Fruit fly (Drosophila melanogaster) whole organism, wandering third instar larva: ENCODE data around the gene CG10097.
A peak's percentile ranks its signal among the peaks of the same experiment; 100 is the strongest.

ENCODE experiments used
- Abd-B ChIP-seq: fragments of >200 bp; optimal IDR thresholded peaks from 2 replicates; lab custom pipeline; 2017; ENCODE audit warnings: missing biosample characterization, missing genetic modification characterization
- Dif ChIP-seq: fragments of 200-275, 200-300 bp; sonication (Bioruptor generic); optimal IDR thresholded peaks from 2 replicates; lab custom pipeline; 2018; ENCODE audit warnings: missing biosample characterization, missing genetic modification characterization; ENCODE audit not compliant: partially characterized antibody
- HLH106 ChIP-seq: fragments of 200-800 bp; optimal IDR thresholded peaks from 3 replicates; lab custom pipeline; 2019; ENCODE audit warnings: missing biosample characterization, mild to moderate bottlenecking, missing genetic modification characterization, moderate library complexity
- Sp1 ChIP-seq: fragments of 200-800 bp; sonication (Bioruptor generic); optimal IDR thresholded peaks from 3 replicates; lab custom pipeline; 2019; ENCODE audit warnings: missing biosample characterization, mild to moderate bottlenecking, missing genetic modification characterization, moderate library complexity
- h ChIP-seq: fragments of 200-800 bp; sonication (Bioruptor generic); optimal IDR thresholded peaks from 3 replicates; lab custom pipeline; 2016; ENCODE audit warnings: missing biosample characterization, mild to moderate bottlenecking, missing genetic modification characterization
- jim ChIP-seq: fragments of 175-275, 200-325 bp; sonication (Bioruptor generic); optimal IDR thresholded peaks from 2 replicates; lab custom pipeline; 2016; ENCODE audit warnings: missing biosample characterization, mild to moderate bottlenecking, missing genetic modification characterization
- lola ChIP-seq: fragments of >200 bp; optimal IDR thresholded peaks from 2 replicates; lab custom pipeline; 2017; ENCODE audit warnings: missing biosample characterization, missing genetic modification characterization
- psq ChIP-seq: fragments of 200-800 bp; sonication (Bioruptor generic); optimal IDR thresholded peaks from 3 replicates; lab custom pipeline; 2017; ENCODE audit warnings: missing biosample characterization, mild to moderate bottlenecking, missing genetic modification characterization, moderate library complexity
- sage ChIP-seq: fragments of 200-800 bp; sonication (Bioruptor generic); optimal IDR thresholded peaks from 2 replicates; lab custom pipeline; 2016; ENCODE audit warnings: missing biosample characterization, mild to moderate bottlenecking, missing genetic modification characterization

DNA sequence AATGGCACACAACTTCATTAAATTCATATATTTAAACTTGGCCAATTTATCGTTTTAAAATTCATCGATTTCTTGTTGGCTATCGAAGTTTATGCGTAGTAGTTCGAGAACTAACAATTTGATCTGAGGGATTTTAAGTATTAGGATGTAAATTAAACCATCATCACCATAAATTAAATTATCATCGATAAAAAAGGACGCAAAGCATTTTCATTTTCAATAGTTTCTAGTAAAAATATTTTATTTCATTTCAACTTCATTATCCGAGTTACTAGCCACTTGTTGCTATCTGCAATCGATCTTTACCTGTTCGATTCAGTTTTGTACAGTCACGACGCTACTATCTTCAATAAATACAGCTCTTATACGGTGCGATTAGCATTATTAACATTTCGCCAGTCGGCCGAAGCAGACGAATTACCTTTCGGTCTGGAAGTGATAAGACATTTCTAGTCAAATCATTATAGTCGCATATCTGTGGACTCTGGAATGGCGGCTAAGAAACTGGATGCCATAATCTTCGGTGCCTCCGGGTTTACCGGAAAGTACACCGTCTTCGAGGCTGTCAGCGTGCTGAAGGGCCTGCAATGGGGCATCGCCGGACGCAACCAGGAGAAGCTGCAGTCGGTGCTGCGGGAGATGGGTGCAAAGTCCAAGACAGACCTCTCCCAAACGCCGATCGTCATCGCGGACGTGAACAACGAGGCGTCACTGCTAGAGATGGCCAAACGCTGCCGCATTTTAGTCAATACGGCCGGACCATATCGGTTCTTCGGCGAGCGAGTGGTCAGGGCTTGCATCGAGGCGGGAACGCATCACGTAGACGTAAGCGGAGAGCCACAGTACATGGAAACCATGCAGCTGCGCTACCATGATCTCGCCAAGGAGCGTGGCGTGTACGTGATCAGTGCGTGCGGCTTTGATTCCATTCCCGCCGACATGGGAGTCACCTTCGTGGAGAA lies 10.7 kb upstream of the CG10097 start, which contains the start of gene CG5167:
- TF ChIP-seq h (GFP tag; lab: Kevin White, UChicago) = peak; percentile 58
- TF ChIP-seq sage = no peak
- TF ChIP-seq lola (GFP tag; lab: Kevin White, UChicago) = no peak
- peak; percentile 54 for TF ChIP-seq psq (GFP tag; lab: Kevin White, UChicago)
- peak; percentile 58 for TF ChIP-seq Sp1
- TF ChIP-seq Abd-B (GFP tag; lab: Kevin White, UChicago) = no peak
- TF ChIP-seq HLH106 (tag; lab: Kevin White, UChicago) = peak; percentile 45
- no peak for TF ChIP-seq jim (GFP tag; lab: Kevin White, UChicago)
- no peak for TF ChIP-seq Dif
